Worm (Caenorhabditis elegans): ENCODE measurements around the gene spp-29.

- TF ChIP-seq mcd-1 (GFP tag; IDR thresholded peaks at IDR 0.05) (no peak), lag-1 (GFP tag; IDR thresholded peaks at IDR 0.05) (no peak), D2030.7 (GFP tag; IDR thresholded peaks at IDR 0.05) (no peak), mes-4 (tag; optimal IDR thresholded peaks at IDR 0.05) (no peak), Y67H2A.10 (GFP tag; conservative IDR thresholded peaks at IDR 0.05) (no peak), ceh-91 (GFP tag; IDR thresholded peaks at IDR 0.05) (no peak), ama-1 (optimal IDR thresholded peaks at IDR 0.05) (no peak), ama-1 (GFP tag; optimal IDR thresholded peaks at IDR 0.05) (no peak), T07F8.4 (tag; optimal IDR thresholded peaks at IDR 0.05) (no peak), madf-8 (GFP tag; conservative IDR thresholded peaks at IDR 0.05) (no peak), mel-28 (tag; optimal IDR thresholded peaks at IDR 0.05; ENCODE audit: borderline replicate concordance) (no peak), F37B4.10 (GFP tag; IDR thresholded peaks at IDR 0.05) (no peak), ceh-79 (tag; optimal IDR thresholded peaks at IDR 0.05) (no peak), pha-4 (tag; optimal IDR thresholded peaks at IDR 0.05) (no peak), lir-1 (GFP tag; conservative IDR thresholded peaks at IDR 0.05) (no peak)
Measured at ce11 chrV:17664367-17664766, 32.3 kb downstream of the spp-29 start.

All from whole organism, young adult.